Worm (Caenorhabditis elegans) whole organism, L1 larva: Measurements from ENCODE around the gene lips-1.

Experiments used
- C04F5.9 ChIP-seq: sonication (generic microtip); optimal IDR thresholded peaks from 2 replicates; lab custom pipeline; 2016; ENCODE audit warnings: missing genetic modification characterization, missing compliant biosample characterization
- alr-1 ChIP-seq: fragments of 200-800 bp; sonication (Bioruptor generic); optimal IDR thresholded peaks from 2 replicates; lab custom pipeline; 2018; ENCODE audit warnings: borderline replicate concordance, mild to moderate bottlenecking, missing genetic modification characterization, missing compliant biosample characterization
- ama-1 ChIP-seq: fragments of 150-350 bp; optimal IDR thresholded peaks from 2 replicates; lab custom pipeline; 2014
- blmp-1 ChIP-seq: fragments of 150-350 bp; optimal IDR thresholded peaks from 2 replicates; lab custom pipeline; 2014; ENCODE audit warnings: missing biosample characterization, missing genetic modification characterization
- ceh-88 ChIP-seq: fragments of 200-800 bp; sonication (Bioruptor generic); IDR thresholded peaks from 2 replicates; pipeline ENCODE4 v1.3.6; 2022; ENCODE audit warnings: missing genetic modification characterization, missing compliant biosample characterization
- ces-1 ChIP-seq: fragments of 150-350 bp; optimal IDR thresholded peaks from 2 replicates; lab custom pipeline; 2014; ENCODE audit warnings: missing biosample characterization, missing genetic modification reagents, missing genetic modification characterization
- dpl-1 ChIP-seq, 3 experiments: fragments of 150-350 bp in 2 of 3; sonication (generic microtip) in 1 of 3; optimal IDR thresholded peaks; 2 replicates each; lab custom pipeline; 2014 to 2017; ENCODE audit warnings: missing biosample characterization in 3 of 3, missing genetic modification characterization in 3 of 3, missing genetic modification reagents in 3 of 3
- egl-13 ChIP-seq: sonication (generic microtip); optimal IDR thresholded peaks from 2 replicates; lab custom pipeline; 2016; ENCODE audit warnings: missing genotype, missing genetic modification reagents, missing genetic modification characterization, missing compliant biosample characterization
- elt-2 ChIP-seq: sonication (generic microtip); optimal IDR thresholded peaks from 2 replicates; lab custom pipeline; 2016; ENCODE audit warnings: missing genetic modification characterization, mild to moderate bottlenecking, inconsistent platforms, missing compliant biosample characterization, missing genetic modification reagents
- elt-3 ChIP-seq, 6 experiments: fragments of 150-350 bp in 1 of 6; sonication (generic microtip); optimal IDR thresholded peaks; 2 replicates each; lab custom pipeline; 2017 to 2018; ENCODE audit warnings: missing biosample characterization in 6 of 6, missing genetic modification characterization in 6 of 6, inconsistent platforms in 1 of 6
- fkh-4 ChIP-seq: sonication (generic microtip); optimal IDR thresholded peaks from 2 replicates; lab custom pipeline; 2016; ENCODE audit warnings: missing compliant biosample characterization, missing genetic modification characterization, borderline replicate concordance
- fos-1 ChIP-seq: fragments of 150-350 bp; optimal IDR thresholded peaks from 2 replicates; lab custom pipeline; 2014; ENCODE audit warnings: missing biosample characterization, missing genetic modification characterization
- grh-1 ChIP-seq: fragments of 200-800 bp; sonication (Bioruptor generic); IDR thresholded peaks from 2 replicates; pipeline ENCODE4 v1.3.6; 2022; ENCODE audit warnings: missing genetic modification reagents, missing genetic modification characterization, missing compliant biosample characterization
- hlh-4 ChIP-seq: sonication (generic microtip); optimal IDR thresholded peaks from 2 replicates; lab custom pipeline; 2016; ENCODE audit warnings: mild to moderate bottlenecking, missing genetic modification characterization, missing compliant biosample characterization
- isw-1 ChIP-seq: fragments of 200-800 bp; sonication (Bioruptor generic); IDR thresholded peaks from 2 replicates; pipeline ENCODE4 v1.3.6; 2022; ENCODE audit warnings: missing genetic modification characterization, missing compliant biosample characterization
- lin-14 ChIP-seq: fragments of 200-800 bp; sonication (Bioruptor generic); optimal IDR thresholded peaks from 2 replicates; lab custom pipeline; 2018; ENCODE audit warnings: mild to moderate bottlenecking, missing genetic modification characterization, moderate library complexity, missing compliant biosample characterization
- lin-15B ChIP-seq: fragments of 150-350 bp; sonication (generic microtip); optimal IDR thresholded peaks from 3 replicates; lab custom pipeline; 2014; ENCODE audit warnings: missing biosample characterization, missing genetic modification characterization
- lin-35 ChIP-seq, 2 experiments: fragments of 150-350 bp; optimal IDR thresholded peaks; 2 replicates each; lab custom pipeline; 2014; ENCODE audit warnings: missing biosample characterization in 2 of 2, missing genetic modification characterization in 2 of 2, missing genetic modification reagents in 2 of 2
- mdl-1 ChIP-seq, 2 experiments: fragments of 150-350 bp; optimal IDR thresholded peaks; 2 replicates each; lab custom pipeline; 2014 to 2017; ENCODE audit warnings: missing biosample characterization in 2 of 2, missing genetic modification characterization in 2 of 2, inconsistent platforms in 1 of 2
- mep-1 ChIP-seq: fragments of 150-350 bp; optimal IDR thresholded peaks from 2 replicates; lab custom pipeline; 2014; ENCODE audit warnings: missing biosample characterization, missing genetic modification characterization
- nhr-11 ChIP-seq: fragments of 150-350 bp; optimal IDR thresholded peaks from 2 replicates; lab custom pipeline; 2014; ENCODE audit warnings: missing biosample characterization, missing genetic modification characterization
- nhr-19 ChIP-seq: fragments of 200-800 bp; sonication (Bioruptor generic); conservative IDR thresholded peaks from 2 replicates; pipeline ENCODE4 v1.3.6; 2022; ENCODE audit warnings: missing genetic modification characterization, missing compliant biosample characterization
- nhr-20 ChIP-seq: sonication (generic microtip); optimal IDR thresholded peaks from 2 replicates; lab custom pipeline; 2016; ENCODE audit warnings: mild to moderate bottlenecking, missing genetic modification characterization, missing compliant biosample characterization
- nhr-237 ChIP-seq: fragments of 150-350 bp; optimal IDR thresholded peaks from 2 replicates; lab custom pipeline; 2014; ENCODE audit warnings: missing biosample characterization, missing genetic modification characterization
- nhr-28 ChIP-seq: fragments of 150-350 bp; optimal IDR thresholded peaks from 2 replicates; lab custom pipeline; 2014; ENCODE audit warnings: missing biosample characterization, missing genetic modification characterization
- nhr-71 ChIP-seq: sonication (generic microtip); optimal IDR thresholded peaks from 2 replicates; lab custom pipeline; 2016; ENCODE audit warnings: mild to moderate bottlenecking, missing genetic modification characterization, moderate library complexity, missing compliant biosample characterization
- nhr-76 ChIP-seq: sonication (generic microtip); optimal IDR thresholded peaks from 2 replicates; lab custom pipeline; 2017; ENCODE audit warnings: missing biosample characterization, missing genetic modification characterization
- nhr-84 ChIP-seq: sonication (generic microtip); optimal IDR thresholded peaks from 2 replicates; lab custom pipeline; 2017; ENCODE audit warnings: missing biosample characterization, missing genetic modification characterization
- nhr-85 ChIP-seq: sonication (generic microtip); peaks from one replicate; lab custom pipeline; 2016; ENCODE audit warnings: missing genetic modification characterization, inconsistent platforms, missing compliant biosample characterization
- pax-3 ChIP-seq: fragments of 200-800 bp; sonication (Bioruptor generic); optimal IDR thresholded peaks from 2 replicates; lab custom pipeline; 2018; ENCODE audit warnings: mild to moderate bottlenecking, missing genetic modification characterization, moderate library complexity, missing compliant biosample characterization
- rnt-1 ChIP-seq: sonication (generic microtip); optimal IDR thresholded peaks from 2 replicates; lab custom pipeline; 2016; ENCODE audit warnings: mild to moderate bottlenecking, missing genetic modification characterization, moderate library complexity, missing compliant biosample characterization
- skn-1 ChIP-seq: fragments of 150-350 bp; optimal IDR thresholded peaks from 2 replicates; lab custom pipeline; 2014; ENCODE audit warnings: missing biosample characterization, missing genetic modification characterization
- snpc-4 ChIP-seq: fragments of 150-350 bp; optimal IDR thresholded peaks from 2 replicates; lab custom pipeline; 2014; ENCODE audit warnings: missing biosample characterization, missing genetic modification characterization
- snu-23 ChIP-seq: sonication (generic microtip); optimal IDR thresholded peaks from 2 replicates; lab custom pipeline; 2016; ENCODE audit warnings: missing genetic modification characterization, missing compliant biosample characterization
- swsn-7 ChIP-seq: sonication (generic microtip); optimal IDR thresholded peaks from 2 replicates; lab custom pipeline; 2016; ENCODE audit warnings: missing genetic modification characterization, missing compliant biosample characterization
- tbx-2 ChIP-seq: sonication (generic microtip); optimal IDR thresholded peaks from 2 replicates; lab custom pipeline; 2016; ENCODE audit warnings: missing genetic modification characterization, missing compliant biosample characterization
- tlp-1 ChIP-seq: fragments of 150-350 bp; optimal IDR thresholded peaks from 2 replicates; lab custom pipeline; 2014; ENCODE audit warnings: missing biosample characterization, missing genetic modification characterization
- unc-130 ChIP-seq: fragments of 150-350 bp; optimal IDR thresholded peaks from 2 replicates; lab custom pipeline; 2017; ENCODE audit warnings: missing biosample characterization, missing genetic modification characterization, inconsistent platforms
- unc-62 ChIP-seq: fragments of 150-350 bp; optimal IDR thresholded peaks from 2 replicates; lab custom pipeline; 2014; ENCODE audit warnings: missing biosample characterization, missing genetic modification reagents, missing genetic modification characterization
- ztf-4 ChIP-seq: fragments of 150-350 bp; optimal IDR thresholded peaks from 2 replicates; lab custom pipeline; 2014; ENCODE audit warnings: missing biosample characterization, missing genetic modification characterization

The lips-1 gene

ce11 chrX:12517307-12517706 lies 24.7 kb downstream of the lips-1 start (continued):
- TF ChIP-seq hlh-4 (tag; lab: Kevin White, UChicago) (no peak), ama-1 (peak; percentile 2), fos-1 (tag; lab: Kevin White, UChicago) (no peak), lin-35 (GFP tag; optimal IDR thresholded peaks at IDR 0.05; lab: Kevin White, UChicago) (peak; percentile 16 to 50), dpl-1 (GFP tag; optimal IDR thresholded peaks at IDR 0.05; lab: Kevin White, UChicago) (peak in 1 of 3 experiments; percentile 6)
- TF ChIP-seq, all 84 proteins: peak for 33

- TF ChIP-seq nhr-84 (tag; lab: Kevin White, UChicago), result no peak
- peak; percentile 62 for TF ChIP-seq lin-14 (GFP tag; lab: Kevin White, UChicago)
- peak; percentile 31 for TF ChIP-seq nhr-19 (GFP tag; lab: Robert Waterston, UW)
- peak; percentile 61 for TF ChIP-seq unc-130 (tag; lab: Kevin White, UChicago)
- no peak for TF ChIP-seq mep-1 (tag; lab: Kevin White, UChicago)
- TF ChIP-seq nhr-237 (tag; lab: Kevin White, UChicago), result no peak
- TF ChIP-seq lin-35 (GFP tag; optimal IDR thresholded peaks at IDR 0.05; lab: Kevin White, UChicago), result peak in 1 of 2 experiments; percentile 42
- no peak for TF ChIP-seq nhr-11 (tag; lab: Kevin White, UChicago)
- TF ChIP-seq alr-1 (tag; lab: Kevin White, UChicago), result no peak
- peak; percentile 65 for TF ChIP-seq nhr-71
- peak; percentile 35; the same call in 1 of the 2 replicates for TF ChIP-seq grh-1 (GFP tag; lab: Robert Waterston, UW)
- no peak for TF ChIP-seq swsn-7
- TF ChIP-seq blmp-1 (tag; lab: Kevin White, UChicago), result peak; percentile 52
- TF ChIP-seq ceh-88 (GFP tag; lab: Robert Waterston, UW), result no peak
- TF ChIP-seq fkh-4, result no peak
- peak; percentile 29 for TF ChIP-seq snu-23 (GFP tag; lab: Kevin White, UChicago)
- peak in 1 of 6 experiments; percentile 40 for TF ChIP-seq elt-3 (tag; optimal IDR thresholded peaks at IDR 0.05; lab: Kevin White, UChicago)
- no peak for TF ChIP-seq C04F5.9 (tag; lab: Kevin White, UChicago)
- no peak for TF ChIP-seq tlp-1 (tag; lab: Kevin White, UChicago)
- TF ChIP-seq lin-15B (tag; lab: Kevin White, UChicago), result no peak
- TF ChIP-seq unc-62, result no peak
- TF ChIP-seq rnt-1 (tag; lab: Kevin White, UChicago), result no peak
- no peak for TF ChIP-seq dpl-1 (GFP tag; optimal IDR thresholded peaks at IDR 0.05; lab: Kevin White, UChicago)
- TF ChIP-seq nhr-28 (tag; lab: Kevin White, UChicago), result no peak
- no peak for TF ChIP-seq skn-1 (tag; lab: Kevin White, UChicago)
- TF ChIP-seq egl-13 (tag; lab: Kevin White, UChicago), result no peak
- TF ChIP-seq ces-1, result no peak
- TF ChIP-seq nhr-20 (tag; lab: Kevin White, UChicago), result peak; percentile 69
- peak; percentile 93 for TF ChIP-seq nhr-85 (tag; lab: Kevin White, UChicago)
- no peak for TF ChIP-seq snpc-4
- no peak for TF ChIP-seq nhr-76 (tag; lab: Kevin White, UChicago)
- TF ChIP-seq ztf-4 (tag; lab: Kevin White, UChicago), result no peak
- TF ChIP-seq isw-1, result no peak
- no peak for TF ChIP-seq pax-3 (tag; lab: Kevin White, UChicago)
- no peak for TF ChIP-seq hlh-4 (tag; lab: Kevin White, UChicago)
- peak; percentile 41 for TF ChIP-seq tbx-2
These were observed 25.3 kb downstream of the lips-1 start for ce11 chrX:12517886-12518285.

ce11 chrX:12518469-12518868 lies 25.9 kb downstream of the lips-1 start:
- TF ChIP-seq egl-13 (tag; lab: Kevin White, UChicago) (no peak), mdl-1 (tag; optimal IDR thresholded peaks at IDR 0.05; lab: Kevin White, UChicago) (peak in 1 of 2 experiments; percentile 32), elt-2 (tag; lab: Kevin White, UChicago) (peak; percentile 86)
